Worm (Caenorhabditis elegans) whole organism, midembryonic: ENCODE data around the gene K10G6.9.

Experiments used
- ztf-23 ChIP-seq: fragments of 200-800 bp; sonication (Bioruptor generic); IDR thresholded peaks from 2 replicates; pipeline ENCODE4 v1.3.6; 2022; ENCODE audit warnings: missing genetic modification reagents, missing genetic modification characterization, missing compliant biosample characterization
- ztf-29 ChIP-seq: fragments of 200-800 bp; sonication (Bioruptor generic); IDR thresholded peaks from 2 replicates; pipeline ENCODE4 v1.3.6; 2022; ENCODE audit warnings: missing genetic modification reagents, missing genetic modification characterization, missing compliant biosample characterization

DNA sequence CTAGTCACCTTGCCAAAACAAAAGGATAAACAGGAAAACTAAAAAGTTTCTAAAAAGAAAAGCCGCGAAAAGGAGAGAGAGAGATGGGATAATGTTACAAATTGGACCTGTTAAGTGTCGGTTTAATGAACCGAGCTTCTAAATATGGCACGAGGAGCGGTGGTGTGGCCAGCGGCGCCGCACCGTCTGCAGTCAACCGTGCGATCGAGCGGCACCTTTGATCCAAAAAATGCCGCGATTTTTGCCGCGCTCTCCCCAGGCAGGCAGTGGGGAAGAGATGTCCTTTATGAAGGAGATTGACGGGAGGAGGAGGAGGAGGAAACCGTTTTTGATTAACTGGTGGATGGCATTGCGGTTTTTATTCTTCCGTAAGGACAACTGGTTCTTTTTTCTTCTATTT lies 8.3 kb downstream of the K10G6.9 start:
- TF ChIP-seq ztf-23 (GFP tag; lab: Robert Waterston, UW) (no peak), ztf-29 (no peak)
